Worm (Caenorhabditis elegans): ENCODE results near the gene Y59A8A.8.
"Not testable (repeated sequence)": the region's sequence is repeated elsewhere in the genome, so short reads cannot be mapped to it uniquely, and the experiment has no call there.

Y59A8A.8 gene

DNA sequence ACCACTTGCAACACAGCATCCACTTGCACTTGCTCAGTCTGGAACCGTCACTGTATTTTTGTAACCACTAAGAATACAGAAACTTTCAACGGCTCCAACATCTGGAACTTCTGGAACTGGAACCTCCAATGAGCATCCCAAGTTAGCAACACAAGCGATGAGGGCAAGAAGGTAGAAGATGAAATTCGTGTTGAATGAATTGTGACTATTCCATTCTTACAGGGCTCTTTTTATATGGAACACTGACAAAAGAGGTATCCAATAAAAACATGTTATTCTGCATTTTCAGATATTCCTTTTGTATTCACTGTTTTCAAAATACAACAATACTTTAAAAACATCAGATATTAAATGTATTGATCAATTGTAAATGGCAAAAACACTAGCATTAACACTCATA is 28.6 kb downstream of the Y59A8A.8 start, which contains the start of gene C06H5.11:
TSS of gene C06H5.11 (minus strand) at position 101 of the 400 bp plus-strand sequence.
- not testable (repeated sequence) for TF ChIP-seq fkh-6 (tag; optimal IDR thresholded peaks at IDR 0.05); unc-3 (GFP tag; conservative IDR thresholded peaks at IDR 0.05); unc-3 (tag; optimal IDR thresholded peaks at IDR 0.05); unc-86 (tag; optimal IDR thresholded peaks at IDR 0.05)

ce11 chrV:17894485-17894884 is 29.1 kb downstream of the Y59A8A.8 start, which contains the start of gene C06H5.12:
Gene C06H5.12 (plus strand): TSS chrV:17894785.
- TF ChIP-seq hlh-30 (tag; optimal IDR thresholded peaks at IDR 0.05; ENCODE audit: insufficient read depth); pha-2 (tag; optimal IDR thresholded peaks at IDR 0.05); ceh-14 (tag; optimal IDR thresholded peaks at IDR 0.05): not testable (repeated sequence)

DNA sequence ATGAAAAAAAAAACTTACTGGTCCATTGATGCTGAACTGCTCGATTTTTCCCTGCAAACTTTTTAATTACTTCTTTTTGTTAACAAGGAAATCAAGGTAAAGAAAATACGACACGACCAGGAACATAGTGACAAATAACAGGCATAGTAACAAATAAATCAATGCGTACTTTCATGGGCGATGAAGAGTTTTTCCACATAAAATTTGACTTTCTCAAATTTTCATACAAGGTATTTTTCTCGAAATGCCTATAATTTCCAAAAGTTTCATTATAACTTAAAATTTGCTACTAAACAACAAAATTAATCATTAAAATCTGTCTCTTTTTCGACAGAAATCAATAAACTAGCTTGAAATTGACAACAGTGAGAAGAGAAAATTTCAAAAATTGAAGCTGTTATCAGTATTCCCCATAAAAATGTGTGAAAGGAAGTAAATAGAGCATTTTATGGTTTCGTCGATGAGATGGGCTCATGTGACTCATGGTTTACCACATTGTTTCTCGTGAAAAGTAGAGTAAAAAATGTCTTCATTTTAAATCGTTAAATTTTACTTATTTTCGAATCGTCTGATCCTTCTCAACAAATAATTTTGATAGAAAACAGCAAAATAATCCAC is 31.4 kb downstream of the Y59A8A.8 start, which contains the start of gene fbxa-156:
TSS of gene fbxa-156 (minus strand) at position 51 of the 618 bp plus-strand sequence.
- TF ChIP-seq fkh-10 (GFP tag; optimal IDR thresholded peaks at IDR 0.05), result no peak
- TF ChIP-seq pax-1 (tag; optimal IDR thresholded peaks at IDR 0.05), result no peak
- TF ChIP-seq eyg-1 (tag; optimal IDR thresholded peaks at IDR 0.05), result no peak
- TF ChIP-seq sox-4 (tag; optimal IDR thresholded peaks at IDR 0.05), result no peak
- no peak for TF ChIP-seq sdc-2 (tag; optimal IDR thresholded peaks at IDR 0.05)
- TF ChIP-seq lin-11 (tag; optimal IDR thresholded peaks at IDR 0.05), result no peak
- no peak for TF ChIP-seq ahr-1 (tag; optimal IDR thresholded peaks at IDR 0.05)
- no peak for TF ChIP-seq hlh-13 (GFP tag; optimal IDR thresholded peaks at IDR 0.05)
- no peak for TF ChIP-seq pha-2 (tag; optimal IDR thresholded peaks at IDR 0.05)
- no peak for TF ChIP-seq unc-86 (tag; optimal IDR thresholded peaks at IDR 0.05)
- TF ChIP-seq gmeb-2 (tag; optimal IDR thresholded peaks at IDR 0.05), result no peak
- no peak for TF ChIP-seq dmd-4 (tag; optimal IDR thresholded peaks at IDR 0.05; ENCODE audit: borderline replicate concordance)
- no peak for TF ChIP-seq fax-1 (tag; optimal IDR thresholded peaks at IDR 0.05)
- TF ChIP-seq hlh-8 (tag; optimal IDR thresholded peaks at IDR 0.05), result no peak
- no peak for TF ChIP-seq hlh-30 (tag; optimal IDR thresholded peaks at IDR 0.05; ENCODE audit: insufficient read depth)

- TF ChIP-seq mec-3 (tag; optimal IDR thresholded peaks at IDR 0.05; ENCODE audit: borderline replicate concordance); pax-1 (tag; optimal IDR thresholded peaks at IDR 0.05); odd-2 (tag; optimal IDR thresholded peaks at IDR 0.05): not testable (repeated sequence)
Observed at ce11 chrV:17897646-17898045, 32.2 kb downstream of the Y59A8A.8 start, which contains the start of gene C06H5.13. Gene C06H5.13 (minus strand): TSS chrV:17897746.

DNA sequence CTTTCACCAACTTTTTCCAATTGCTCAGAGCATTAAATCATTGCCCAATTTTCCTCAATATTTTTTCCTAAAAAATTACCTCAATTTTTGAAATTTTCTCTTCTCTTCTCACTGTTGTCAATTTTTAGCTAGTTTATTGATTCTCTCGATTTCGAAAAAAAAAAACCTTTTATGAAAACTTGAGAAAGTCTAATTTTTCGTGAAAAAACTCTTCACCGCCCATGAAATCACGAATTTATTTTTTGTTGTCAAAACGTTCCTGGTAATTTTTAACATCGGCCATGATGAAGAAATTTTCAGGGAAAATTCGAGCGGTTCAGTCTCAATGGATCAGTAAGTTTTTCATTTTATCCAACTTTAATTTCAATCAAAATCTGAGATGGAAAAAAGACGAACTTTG is 34.1 kb downstream of the Y59A8A.8 start, which contains the start of gene fbxa-157:
TSS of gene fbxa-157 (plus strand) at position 301 of the 400 bp plus-strand sequence.
- TF ChIP-seq unc-86 (tag; optimal IDR thresholded peaks at IDR 0.05), result no peak

- TF ChIP-seq unc-3 (GFP tag; conservative IDR thresholded peaks at IDR 0.05); unc-3 (tag; optimal IDR thresholded peaks at IDR 0.05); unc-55 (GFP tag; optimal IDR thresholded peaks at IDR 0.05); nhr-232 (tag; optimal IDR thresholded peaks at IDR 0.05): not testable (repeated sequence)
Observed at ce11 chrV:17903829-17904228, 38.4 kb downstream of the Y59A8A.8 start, which contains the start of gene C06H5.14. Gene C06H5.14 (plus strand): TSS chrV:17904129.

ce11 chrV:17905765-17906164 is 40.4 kb downstream of the Y59A8A.8 start:
- no peak for TF ChIP-seq rnt-1 (tag; optimal IDR thresholded peaks at IDR 0.05)
- TF ChIP-seq ceh-2 (tag; optimal IDR thresholded peaks at IDR 0.05), result no peak
- TF ChIP-seq T23F11.4 (GFP tag; optimal IDR thresholded peaks at IDR 0.05), result no peak
- no peak for TF ChIP-seq fkh-10 (GFP tag; optimal IDR thresholded peaks at IDR 0.05)
- no peak for TF ChIP-seq hlh-8 (tag; optimal IDR thresholded peaks at IDR 0.05)
- TF ChIP-seq madf-2 (tag; optimal IDR thresholded peaks at IDR 0.05), result no peak
- TF ChIP-seq pha-2 (tag; optimal IDR thresholded peaks at IDR 0.05), result no peak
- no peak for TF ChIP-seq hlh-6 (tag; optimal IDR thresholded peaks at IDR 0.05)
- no peak for TF ChIP-seq K09A11.1 (tag; optimal IDR thresholded peaks at IDR 0.05; ENCODE audit: insufficient read depth)
- TF ChIP-seq dve-1 (tag; optimal IDR thresholded peaks at IDR 0.05), result no peak
- TF ChIP-seq nhr-11 (tag; optimal IDR thresholded peaks at IDR 0.05), result no peak

Measured in whole organism, late embryonic.